Worm (Caenorhabditis elegans): ENCODE results near the gene T23B5.6.
"Not testable (repeated sequence)": the region's sequence is repeated elsewhere in the genome, so short reads cannot be mapped to it uniquely, and the experiment has no call there.

The T23B5.6 gene

DNA sequence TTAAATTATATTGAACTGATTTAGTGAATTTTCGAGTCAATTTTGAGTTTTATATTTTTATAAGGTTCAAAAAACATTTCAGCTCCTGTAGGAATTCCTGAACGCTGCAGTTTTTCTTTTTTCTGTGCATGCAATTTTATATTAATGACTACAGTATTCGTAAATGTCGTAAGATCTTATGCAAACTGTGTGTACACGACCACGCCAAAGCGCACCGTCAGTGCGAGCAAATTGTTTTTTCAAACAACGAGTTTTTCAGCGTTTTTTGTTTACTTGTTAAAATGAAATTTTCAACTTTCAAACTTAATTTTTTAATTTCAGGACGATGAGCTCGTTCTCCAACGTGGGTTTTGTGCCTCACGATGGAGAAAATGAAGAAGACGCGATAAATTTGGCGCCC is 36.9 kb downstream of the T23B5.6 start, which contains the start of gene vha-7:
vha-7 (plus strand) TSS at position 326 of the 400 bp plus-strand sequence.
- TF ChIP-seq nfya-1 (tag; optimal IDR thresholded peaks at IDR 0.05) (no peak), ttx-3 (tag; optimal IDR thresholded peaks at IDR 0.05) (no peak), ceh-22 (tag; optimal IDR thresholded peaks at IDR 0.05) (no peak), C38D4.7 (GFP tag; optimal IDR thresholded peaks at IDR 0.05) (no peak), unc-42 (tag; optimal IDR thresholded peaks at IDR 0.05) (no peak), ama-1 (optimal IDR thresholded peaks at IDR 0.05) (no peak), K09A11.1 (tag; optimal IDR thresholded peaks at IDR 0.05; ENCODE audit: insufficient read depth) (no peak), ceh-24 (tag; optimal IDR thresholded peaks at IDR 0.05) (no peak), ceh-45 (GFP tag; IDR thresholded peaks at IDR 0.05) (no peak), lin-11 (tag; optimal IDR thresholded peaks at IDR 0.05) (no peak), madf-2 (tag; optimal IDR thresholded peaks at IDR 0.05) (no peak), ceh-6 (GFP tag; optimal IDR thresholded peaks at IDR 0.05) (no peak)

DNA sequence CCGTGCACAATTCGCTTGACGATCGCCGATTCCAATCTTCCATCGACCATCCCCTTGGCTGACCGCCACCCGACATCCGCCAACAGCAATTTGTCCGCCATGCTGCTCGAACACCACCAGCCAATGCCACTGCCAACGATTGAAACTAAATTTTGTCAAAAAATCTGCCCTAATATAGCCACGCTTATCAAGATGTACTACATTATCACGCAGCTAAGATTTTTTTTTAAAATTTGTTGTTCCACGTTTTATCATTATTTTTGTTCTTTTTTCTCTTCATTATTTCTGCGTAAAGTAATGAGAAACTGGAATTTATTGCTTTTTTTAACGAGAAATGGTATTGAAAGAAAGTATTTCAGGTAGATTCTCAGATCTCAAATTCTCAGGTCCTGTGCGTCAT is 37.7 kb downstream of the T23B5.6 start, which contains the start of gene C26H9A.3:
C26H9A.3 (minus strand) TSS at position 101 of the 400 bp plus-strand sequence.
- not testable (repeated sequence) for TF ChIP-seq sdc-2 (tag; optimal IDR thresholded peaks at IDR 0.05); K09A11.1 (tag; optimal IDR thresholded peaks at IDR 0.05; ENCODE audit: insufficient read depth); nfya-1 (tag; optimal IDR thresholded peaks at IDR 0.05)

DNA sequence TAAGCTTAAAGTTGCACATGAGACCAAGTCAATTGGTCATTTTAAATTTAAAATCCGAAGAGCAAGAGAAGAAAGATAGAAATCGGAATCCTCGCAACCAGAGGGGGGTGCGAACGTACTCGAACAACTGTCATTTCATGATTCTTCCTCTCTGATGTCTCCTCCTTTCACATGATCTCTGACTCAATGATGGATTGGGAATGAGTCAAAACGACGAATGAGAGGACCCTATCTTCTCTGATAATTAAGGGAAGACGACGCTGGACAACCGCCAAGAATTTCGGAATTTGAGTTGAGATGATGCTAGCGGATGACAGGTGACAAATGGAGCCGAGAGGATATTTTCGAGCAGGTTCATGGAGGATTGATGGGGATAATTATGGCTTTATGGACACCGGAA is 39.7 kb downstream of the T23B5.6 start:
- TF ChIP-seq npax-4 (tag; optimal IDR thresholded peaks at IDR 0.05) (no peak), unc-55 (GFP tag; optimal IDR thresholded peaks at IDR 0.05) (peak; percentile 94), lin-11 (tag; optimal IDR thresholded peaks at IDR 0.05) (no peak), ahr-1 (tag; optimal IDR thresholded peaks at IDR 0.05) (no peak), pax-1 (tag; optimal IDR thresholded peaks at IDR 0.05) (no peak), hlh-13 (GFP tag; optimal IDR thresholded peaks at IDR 0.05) (no peak), odd-2 (tag; optimal IDR thresholded peaks at IDR 0.05) (no peak), ceh-18 (tag; optimal IDR thresholded peaks at IDR 0.05) (peak; percentile 71), ceh-31 (tag; optimal IDR thresholded peaks at IDR 0.05) (no peak), dmd-4 (tag; optimal IDR thresholded peaks at IDR 0.05; ENCODE audit: borderline replicate concordance) (no peak), hlh-8 (tag; optimal IDR thresholded peaks at IDR 0.05) (no peak), sox-4 (tag; optimal IDR thresholded peaks at IDR 0.05) (no peak), rnt-1 (tag; optimal IDR thresholded peaks at IDR 0.05) (peak; percentile 69)

DNA sequence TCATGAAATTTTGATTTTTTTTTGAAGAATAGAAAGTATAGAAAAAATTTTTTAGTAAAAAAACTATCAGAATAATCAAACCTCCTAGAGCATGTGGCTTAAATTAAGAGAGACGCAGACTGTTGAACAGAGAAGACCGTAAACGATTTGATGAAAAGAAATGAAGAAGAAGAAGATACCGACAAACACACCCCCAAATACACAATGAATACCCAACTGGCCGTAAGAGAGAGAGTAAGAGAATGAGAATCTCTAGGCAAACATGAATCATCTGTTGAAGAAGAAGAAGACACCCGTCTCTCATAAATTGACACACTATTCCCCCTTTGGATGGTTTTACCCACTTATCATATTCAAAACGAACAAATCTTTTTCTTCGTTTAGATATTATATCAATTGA is 43.2 kb downstream of the T23B5.6 start:
- no peak for TF ChIP-seq ama-1 (optimal IDR thresholded peaks at IDR 0.05)
- TF ChIP-seq unc-3 (GFP tag; conservative IDR thresholded peaks at IDR 0.05) = no peak
- no peak for TF ChIP-seq unc-3 (tag; optimal IDR thresholded peaks at IDR 0.05)
- peak; percentile 0 for TF ChIP-seq ceh-34 (tag; optimal IDR thresholded peaks at IDR 0.05)
- no peak for TF ChIP-seq ref-2 (tag; optimal IDR thresholded peaks at IDR 0.05)
- TF ChIP-seq pha-4 (tag; optimal IDR thresholded peaks at IDR 0.05) = no peak
- no peak for TF ChIP-seq lin-11 (tag; optimal IDR thresholded peaks at IDR 0.05)
- TF ChIP-seq npax-4 (tag; optimal IDR thresholded peaks at IDR 0.05) = no peak
- peak; percentile 46 for TF ChIP-seq dve-1 (tag; optimal IDR thresholded peaks at IDR 0.05)
- TF ChIP-seq mec-3 (tag; optimal IDR thresholded peaks at IDR 0.05; ENCODE audit: borderline replicate concordance) = no peak
- no peak for TF ChIP-seq che-1 (tag; optimal IDR thresholded peaks at IDR 0.05)
- no peak for TF ChIP-seq ceh-31 (tag; optimal IDR thresholded peaks at IDR 0.05)
- no peak for TF ChIP-seq Y22D7AL.16 (tag; optimal IDR thresholded peaks at IDR 0.05)
- TF ChIP-seq elt-2 (tag; optimal IDR thresholded peaks at IDR 0.05) = peak; percentile 11
- no peak for TF ChIP-seq F13H6.1 (tag; optimal IDR thresholded peaks at IDR 0.05)
- TF ChIP-seq K02D7.2 (tag; optimal IDR thresholded peaks at IDR 0.05) = no peak
- no peak for TF ChIP-seq ceh-48 (tag; optimal IDR thresholded peaks at IDR 0.05)
- TF ChIP-seq ceh-18 (tag; optimal IDR thresholded peaks at IDR 0.05) = no peak
- TF ChIP-seq unc-42 (tag; optimal IDR thresholded peaks at IDR 0.05) = no peak
- TF ChIP-seq ceh-9 (tag; optimal IDR thresholded peaks at IDR 0.05) = no peak
- no peak for TF ChIP-seq odd-2 (tag; optimal IDR thresholded peaks at IDR 0.05)
- TF ChIP-seq nfya-1 (tag; optimal IDR thresholded peaks at IDR 0.05) = no peak

Measured in whole organism, late embryonic.